Comparison of ENCODE assay signal across 1 fruit fly cellular context in genomic region chr3L:21259257-21259656, dm6.
TF ChIP-seq lines count a peak whose summit lies in the region.

No protein-coding gene starts in this region.

TF ChIP-seq in whole organism, embryonic, 481 proteins besides CTCF, POLR2A, EP300 and RAD21 (continued from another document):
- no peak for TF ChIP-seq vfl (GFP tag; optimal IDR thresholded peaks at IDR 0.05; lab: Kevin White, UChicago)
- no peak for TF ChIP-seq prd (optimal IDR thresholded peaks at IDR 0.05; lab: Kevin White, UChicago)
- TF ChIP-seq prd (GFP tag; IDR thresholded peaks at IDR 0.05; lab: Robert Waterston, UW) = no peak; the same call in 2 of the 3 replicates
- no peak for TF ChIP-seq Camta (GFP tag; optimal IDR thresholded peaks at IDR 0.05; lab: Kevin White, UChicago)
- TF ChIP-seq CG11723 (GFP tag; optimal IDR thresholded peaks at IDR 0.05; lab: Kevin White, UChicago) = no peak
- TF ChIP-seq CG7271 (tag; optimal IDR thresholded peaks at IDR 0.05; lab: Kevin White, UChicago) = no peak
- TF ChIP-seq CG6765 (GFP tag; optimal IDR thresholded peaks at IDR 0.05; lab: Kevin White, UChicago) = no peak
- TF ChIP-seq dimm (GFP tag; IDR thresholded peaks at IDR 0.05; lab: Robert Waterston, UW) = no peak
- TF ChIP-seq bowl (GFP tag; IDR thresholded peaks at IDR 0.05; lab: Robert Waterston, UW) = no peak
- TF ChIP-seq CG17802 (tag; optimal IDR thresholded peaks at IDR 0.05; lab: Kevin White, UChicago) = no peak
- TF ChIP-seq CG6654 (GFP tag; optimal IDR thresholded peaks at IDR 0.05; lab: Kevin White, UChicago) = peak; percentile 9
- no peak for TF ChIP-seq CG11695 (GFP tag; IDR thresholded peaks at IDR 0.05; lab: Robert Waterston, UW)
- no peak for TF ChIP-seq PHDP (tag; optimal IDR thresholded peaks at IDR 0.05; lab: Kevin White, UChicago)
- no peak for TF ChIP-seq CG12391 (tag; optimal IDR thresholded peaks at IDR 0.05; lab: Kevin White, UChicago)
- TF ChIP-seq CG13775 (GFP tag; optimal IDR thresholded peaks at IDR 0.05; lab: Kevin White, UChicago) = no peak
- TF ChIP-seq Gug (GFP tag; IDR thresholded peaks at IDR 0.05; lab: Robert Waterston, UW) = no peak
- peak; percentile 47 for TF ChIP-seq D19A (tag; optimal IDR thresholded peaks at IDR 0.05; lab: Kevin White, UChicago)
- TF ChIP-seq esg (GFP tag; conservative IDR thresholded peaks at IDR 0.05; lab: Robert Waterston, UW) = no peak
- TF ChIP-seq Hand (GFP tag; optimal IDR thresholded peaks at IDR 0.05; lab: Kevin White, UChicago) = no peak
- peak in 1 of 2 experiments; percentile 30 for TF ChIP-seq eve (GFP tag; optimal IDR thresholded peaks at IDR 0.05; lab: Kevin White, UChicago)
- TF ChIP-seq wor (GFP tag; IDR thresholded peaks at IDR 0.05; lab: Robert Waterston, UW) = 0 out of 2 replicates have a peak, but pooled peaks have one; percentile 14
- no peak for TF ChIP-seq Doc3 (GFP tag; IDR thresholded peaks at IDR 0.05; lab: Robert Waterston, UW; ENCODE audit: partially characterized antibody)
- TF ChIP-seq Sry-δ (GFP tag; optimal IDR thresholded peaks at IDR 0.05; lab: Kevin White, UChicago) = no peak
- no peak for TF ChIP-seq CG30403 (GFP tag; optimal IDR thresholded peaks at IDR 0.05; lab: Kevin White, UChicago)
- no peak for TF ChIP-seq B-H1 (GFP tag; IDR thresholded peaks at IDR 0.05; lab: Robert Waterston, UW)
- TF ChIP-seq row (GFP tag; IDR thresholded peaks at IDR 0.05; lab: Robert Waterston, UW) = peak; percentile 35; the same call in 1 of the 3 replicates
- TF ChIP-seq Six4 (GFP tag; optimal IDR thresholded peaks at IDR 0.05; lab: Kevin White, UChicago) = no peak
- no peak for TF ChIP-seq lola (GFP tag; optimal IDR thresholded peaks at IDR 0.05; lab: Kevin White, UChicago)
- TF ChIP-seq Nf-YB (GFP tag; optimal IDR thresholded peaks at IDR 0.05; lab: Kevin White, UChicago) = no peak
- TF ChIP-seq CG4424 (GFP tag; optimal IDR thresholded peaks at IDR 0.05; lab: Kevin White, UChicago) = peak; percentile 17
- TF ChIP-seq Med (GFP tag; lab: Kevin White, UChicago) = peak; percentile 62
- TF ChIP-seq ssp (GFP tag; IDR thresholded peaks at IDR 0.05; lab: Robert Waterston, UW) = no peak
- TF ChIP-seq tx (GFP tag; optimal IDR thresholded peaks at IDR 0.05; lab: Kevin White, UChicago) = no peak
- no peak for TF ChIP-seq sc (optimal IDR thresholded peaks at IDR 0.05; lab: Kevin White, UChicago)
- no peak for TF ChIP-seq sc (GFP tag; optimal IDR thresholded peaks at IDR 0.05; lab: Kevin White, UChicago)
- no peak for TF ChIP-seq CG13624 (GFP tag; optimal IDR thresholded peaks at IDR 0.05; lab: Kevin White, UChicago)
- no peak for TF ChIP-seq ara (GFP tag; IDR thresholded peaks at IDR 0.05; lab: Robert Waterston, UW)
- TF ChIP-seq crol (GFP tag; IDR thresholded peaks at IDR 0.05; lab: Robert Waterston, UW) = peak; percentile 32; the same call in 1 of the 2 replicates
- no peak for TF ChIP-seq lab (GFP tag; optimal IDR thresholded peaks at IDR 0.05; lab: Kevin White, UChicago)
- no peak for TF ChIP-seq CG11085 (GFP tag; IDR thresholded peaks at IDR 0.05; lab: Robert Waterston, UW)
- TF ChIP-seq Nf-YA (GFP tag; IDR thresholded peaks at IDR 0.05; lab: Robert Waterston, UW) = no peak
- TF ChIP-seq Oli (tag; optimal IDR thresholded peaks at IDR 0.05; lab: Kevin White, UChicago) = no peak
- no peak for TF ChIP-seq CG7357 (GFP tag; IDR thresholded peaks at IDR 0.05; lab: Robert Waterston, UW)
- no peak for TF ChIP-seq Dip2 (GFP tag; IDR thresholded peaks at IDR 0.05; lab: Robert Waterston, UW)
- peak; percentile 18 for TF ChIP-seq CG2678 (tag; optimal IDR thresholded peaks at IDR 0.05; lab: Kevin White, UChicago)
- peak; percentile 37 for TF ChIP-seq oc (tag; optimal IDR thresholded peaks at IDR 0.05; lab: Kevin White, UChicago)
- TF ChIP-seq CG1233 (GFP tag; optimal IDR thresholded peaks at IDR 0.05; lab: Kevin White, UChicago) = no peak
- no peak for TF ChIP-seq NK7.1 (GFP tag; optimal IDR thresholded peaks at IDR 0.05; lab: Kevin White, UChicago)
- 0 out of 2 replicates have a peak, but pooled peaks have one; percentile 6 for TF ChIP-seq Xrp1 (GFP tag; IDR thresholded peaks at IDR 0.05; lab: Robert Waterston, UW)
- no peak for TF ChIP-seq Atf3 (GFP tag; optimal IDR thresholded peaks at IDR 0.05; lab: Kevin White, UChicago)
- 0 out of 2 replicates have a peak, but pooled peaks have one; percentile 8 for TF ChIP-seq CG4730 (GFP tag; IDR thresholded peaks at IDR 0.05; lab: Robert Waterston, UW)
- no peak for TF ChIP-seq CG15696 (tag; optimal IDR thresholded peaks at IDR 0.05; lab: Kevin White, UChicago)
- no peak for TF ChIP-seq Max (GFP tag; optimal IDR thresholded peaks at IDR 0.05; lab: Kevin White, UChicago)
- TF ChIP-seq Lhr (GFP tag; optimal IDR thresholded peaks at IDR 0.05; lab: Kevin White, UChicago) = no peak
- no peak for TF ChIP-seq Gsc (GFP tag; IDR thresholded peaks at IDR 0.05; lab: Robert Waterston, UW)
- TF ChIP-seq CG7963 (GFP tag; IDR thresholded peaks at IDR 0.05; lab: Robert Waterston, UW; ENCODE audit: partially characterized antibody) = no peak
- no peak for TF ChIP-seq Aef1 (GFP tag; IDR thresholded peaks at IDR 0.05; lab: Robert Waterston, UW)
- no peak for TF ChIP-seq HHEX (GFP tag; optimal IDR thresholded peaks at IDR 0.05; lab: Kevin White, UChicago)
- TF ChIP-seq inv (GFP tag; IDR thresholded peaks at IDR 0.05; lab: Robert Waterston, UW; ENCODE audit: partially characterized antibody) = no peak
- TF ChIP-seq nerfin-2 (GFP tag; IDR thresholded peaks at IDR 0.05; lab: Robert Waterston, UW; ENCODE audit: partially characterized antibody) = no peak
- TF ChIP-seq vnd (GFP tag; IDR thresholded peaks at IDR 0.05; lab: Robert Waterston, UW; ENCODE audit: partially characterized antibody) = no peak
- TF ChIP-seq CG10267 (tag; optimal IDR thresholded peaks at IDR 0.05; lab: Kevin White, UChicago) = no peak
- no peak for TF ChIP-seq HmgD (GFP tag; optimal IDR thresholded peaks at IDR 0.05; lab: Kevin White, UChicago)
- no peak for TF ChIP-seq otp (GFP tag; IDR thresholded peaks at IDR 0.05; lab: Robert Waterston, UW)
- no peak for TF ChIP-seq sim (GFP tag; IDR thresholded peaks at IDR 0.05; lab: Robert Waterston, UW)
- TF ChIP-seq CG34422 (GFP tag; IDR thresholded peaks at IDR 0.05; lab: Robert Waterston, UW) = no peak
- no peak for TF ChIP-seq Lim3 (GFP tag; IDR thresholded peaks at IDR 0.05; lab: Robert Waterston, UW)
- TF ChIP-seq bigmax (GFP tag; optimal IDR thresholded peaks at IDR 0.05; lab: Kevin White, UChicago) = no peak
- TF ChIP-seq CG15601 (tag; optimal IDR thresholded peaks at IDR 0.05; lab: Kevin White, UChicago) = peak; percentile 23
